Fruit fly (Drosophila melanogaster) whole organism, embryonic: Measurements from ENCODE around the gene CG4597.

Experiments used
- Ada2b ChIP-seq: fragments of 200-800 bp; sonication (Bioruptor generic); IDR thresholded peaks from 2 replicates; pipeline ENCODE4 v1.3.6; 2022; ENCODE audit warnings: missing biosample characterization, missing genetic modification characterization
- Bteb2 ChIP-seq: fragments of 200-800 bp; sonication (Bioruptor generic); optimal IDR thresholded peaks from 2 replicates; lab custom pipeline; 2016; ENCODE audit warnings: missing biosample characterization, missing genetic modification characterization
- CG11504 ChIP-seq: fragments of 200-800 bp; sonication (Bioruptor generic); optimal IDR thresholded peaks from 3 replicates; lab custom pipeline; 2019; ENCODE audit warnings: missing biosample characterization, mild to moderate bottlenecking, missing genetic modification characterization, moderate library complexity
- CG11695 ChIP-seq: fragments of 200-800 bp; sonication (Bioruptor generic); IDR thresholded peaks from 3 replicates; pipeline ENCODE4 v1.3.6; 2022; ENCODE audit warnings: missing biosample characterization, missing genetic modification characterization
- CG12071 ChIP-seq: fragments of 200-800 bp; sonication (Bioruptor generic); optimal IDR thresholded peaks from 3 replicates; lab custom pipeline; 2018; ENCODE audit warnings: missing biosample characterization, mild to moderate bottlenecking, missing genetic modification characterization
- CG12155 ChIP-seq: fragments of 200-800 bp; sonication (Bioruptor generic); optimal IDR thresholded peaks from 3 replicates; lab custom pipeline; 2016; ENCODE audit warnings: missing biosample characterization, missing genetic modification characterization
- CG1529 ChIP-seq: fragments of 200-800 bp; sonication (Bioruptor generic); optimal IDR thresholded peaks from 3 replicates; lab custom pipeline; 2018; ENCODE audit warnings: missing biosample characterization, missing genetic modification characterization
- CG1602 ChIP-seq: fragments of 200-800 bp; sonication (Bioruptor generic); optimal IDR thresholded peaks from 3 replicates; lab custom pipeline; 2016; ENCODE audit warnings: missing biosample characterization, missing genetic modification characterization
- CG17328 ChIP-seq: fragments of 200-800 bp; sonication (Bioruptor generic); IDR thresholded peaks from 2 replicates; pipeline ENCODE4 v1.3.6; 2022; ENCODE audit warnings: missing biosample characterization, missing genetic modification characterization
- CG18764 ChIP-seq: fragments of 200-800 bp; sonication (Bioruptor generic); optimal IDR thresholded peaks from 3 replicates; lab custom pipeline; 2016; ENCODE audit warnings: missing biosample characterization, missing genetic modification characterization
- CG30431 ChIP-seq: fragments of 200-800 bp; sonication (Bioruptor generic); optimal IDR thresholded peaks from 2 replicates; lab custom pipeline; 2017; ENCODE audit warnings: missing biosample characterization, missing genetic modification characterization
- CG6272 ChIP-seq: fragments of 200-800 bp; sonication (Bioruptor generic); IDR thresholded peaks from 2 replicates; pipeline ENCODE4 v1.3.6; 2022; ENCODE audit warnings: missing biosample characterization, missing genetic modification characterization
- CG7987 ChIP-seq: fragments of 200-800 bp; sonication (Bioruptor generic); optimal IDR thresholded peaks from 2 replicates; lab custom pipeline; 2018; ENCODE audit warnings: missing biosample characterization, mild to moderate bottlenecking, missing genetic modification characterization, moderate library complexity
- CkIIα-i1 ChIP-seq: fragments of 200-800 bp; sonication (Bioruptor generic); IDR thresholded peaks from 2 replicates; pipeline ENCODE4 v1.3.6; 2022; ENCODE audit warnings: missing biosample characterization, missing genetic modification characterization
- Doc3 ChIP-seq: fragments of 200-800 bp; sonication (Bioruptor generic); IDR thresholded peaks from 3 replicates; pipeline ENCODE4 v1.3.6; 2022; ENCODE audit warnings: missing biosample characterization, missing genetic modification characterization; ENCODE audit not compliant: partially characterized antibody
- Drgx ChIP-seq: fragments of 200-800 bp; sonication (Bioruptor generic); IDR thresholded peaks from 2 replicates; pipeline ENCODE4 v1.3.6; 2022; ENCODE audit warnings: missing biosample characterization, missing genetic modification characterization
- E2f1 ChIP-seq: fragments of 200-800 bp; sonication (Bioruptor generic); IDR thresholded peaks from 2 replicates; pipeline ENCODE4 v1.3.6; 2022; ENCODE audit warnings: missing biosample characterization, missing genetic modification characterization
- Eip74EF ChIP-seq, 2 experiments: fragments of 200-800 bp in 1 of 2; fragments of >200 bp in 1 of 2; sonication (Bioruptor generic) in 1 of 2; optimal IDR thresholded peaks; 2 replicates each; lab custom pipeline; 2017 to 2019; ENCODE audit warnings: missing biosample characterization in 2 of 2, missing genetic modification characterization in 2 of 2, mild to moderate bottlenecking in 1 of 2, moderate library complexity in 1 of 2
- Ets65A ChIP-seq: fragments of 200-800 bp; sonication (Bioruptor generic); peaks from one replicate; lab custom pipeline; 2016; ENCODE audit warnings: missing biosample characterization, missing genetic modification characterization
- H2.0 ChIP-seq: fragments of 200-800 bp; sonication (Bioruptor generic); IDR thresholded peaks from 2 replicates; pipeline ENCODE4 v1.3.6; 2022; ENCODE audit warnings: missing biosample characterization, missing genetic modification characterization
- Hr51 ChIP-seq, 2 experiments: fragments of 200-800 bp; sonication (Bioruptor generic); optimal IDR thresholded peaks; 2 replicates in 1 of 2; 3 replicates in 1 of 2; lab custom pipeline; 2016 to 2018; ENCODE audit warnings: missing biosample characterization in 2 of 2, missing genetic modification characterization in 2 of 2, mild to moderate bottlenecking in 1 of 2, moderate library complexity in 1 of 2
- Med ChIP-seq: fragments of 200-800 bp; sonication (Bioruptor generic); peaks from one replicate; lab custom pipeline; 2016; ENCODE audit warnings: missing biosample characterization, missing genetic modification characterization, mild to moderate bottlenecking, inconsistent platforms, moderate library complexity
- Opbp ChIP-seq: fragments of 200-800 bp; sonication (Bioruptor generic); IDR thresholded peaks from 3 replicates; pipeline ENCODE4 v1.3.6; 2022; ENCODE audit warnings: missing biosample characterization, missing genetic modification characterization; ENCODE audit not compliant: partially characterized antibody
- Scr ChIP-seq: fragments of 200-800 bp; sonication (Bioruptor generic); IDR thresholded peaks from 2 replicates; pipeline ENCODE4 v1.3.6; 2022; ENCODE audit warnings: missing biosample characterization, missing genetic modification characterization; ENCODE audit not compliant: partially characterized antibody
- Six4 ChIP-seq: fragments of 200-800 bp; sonication (Bioruptor generic); optimal IDR thresholded peaks from 2 replicates; lab custom pipeline; 2016; ENCODE audit warnings: missing biosample characterization, missing genetic modification characterization
- Sox102F ChIP-seq: fragments of 200-800 bp; sonication (Bioruptor generic); optimal IDR thresholded peaks from 2 replicates; lab custom pipeline; 2018; ENCODE audit warnings: missing biosample characterization, mild to moderate bottlenecking, missing genetic modification characterization, moderate library complexity
- chif ChIP-seq, 2 experiments: fragments of 200-800 bp; sonication (Bioruptor generic); optimal IDR thresholded peaks; 3 replicates each; lab custom pipeline; 2016; ENCODE audit warnings: missing biosample characterization in 2 of 2, missing genetic modification characterization in 2 of 2
- chm ChIP-seq: fragments of 200-800 bp; sonication (Bioruptor generic); IDR thresholded peaks from 2 replicates; pipeline ENCODE4 v1.3.6; 2022; ENCODE audit warnings: missing biosample characterization, missing genetic modification characterization
- ci ChIP-seq: fragments of 200-800 bp; sonication (Bioruptor generic); IDR thresholded peaks from 3 replicates; pipeline ENCODE4 v1.3.6; 2022; ENCODE audit warnings: missing biosample characterization, missing genetic modification characterization
- dan ChIP-seq: fragments of 200-800 bp; sonication (Bioruptor generic); IDR thresholded peaks from 2 replicates; pipeline ENCODE4 v1.3.6; 2022; ENCODE audit warnings: missing biosample characterization, missing genetic modification characterization
- esg ChIP-seq: fragments of 200-800 bp; sonication (Bioruptor generic); conservative IDR thresholded peaks from 2 replicates; pipeline ENCODE4 v1.3.6; 2022; ENCODE audit warnings: missing biosample characterization, missing genetic modification characterization
- gce ChIP-seq: fragments of 200-800 bp; sonication (Bioruptor generic); IDR thresholded peaks from 3 replicates; pipeline ENCODE4 v1.3.6; 2022; ENCODE audit warnings: missing biosample characterization, missing genetic modification characterization
- gsb-n ChIP-seq: fragments of 200-800 bp; sonication (Bioruptor generic); optimal IDR thresholded peaks from 3 replicates; lab custom pipeline; 2018; ENCODE audit warnings: missing biosample characterization, mild to moderate bottlenecking, missing genetic modification characterization
- insv ChIP-seq, 2 experiments: fragments of 200-800 bp; sonication (Bioruptor generic); optimal IDR thresholded peaks; 3 replicates each; lab custom pipeline; 2016 to 2018; ENCODE audit warnings: missing biosample characterization in 2 of 2, missing genetic modification characterization in 2 of 2
- lmd ChIP-seq: fragments of 200-800 bp; sonication (Bioruptor generic); IDR thresholded peaks from 2 replicates; pipeline ENCODE4 v1.3.6; 2022; ENCODE audit warnings: missing biosample characterization, missing genetic modification characterization
- nmo ChIP-seq: fragments of 200-800 bp; sonication (Bioruptor generic); optimal IDR thresholded peaks from 2 replicates; lab custom pipeline; 2018; ENCODE audit warnings: missing biosample characterization, mild to moderate bottlenecking, missing genetic modification characterization, moderate library complexity
- pho ChIP-seq: fragments of 200-800 bp; sonication (Bioruptor generic); optimal IDR thresholded peaks from 2 replicates; lab custom pipeline; 2016; ENCODE audit warnings: missing biosample characterization, missing genetic modification characterization
- prd ChIP-seq, 3 experiments: fragments of >200 bp in 2 of 3; fragments of 200-800 bp in 1 of 3; sonication (Bioruptor generic) in 1 of 3; optimal IDR thresholded peaks in 2 of 3; IDR thresholded peaks in 1 of 3; 2 replicates in 2 of 3; 3 replicates in 1 of 3; pipeline versions ENCODE4 v1.3.6 to Lab custom; 2017 to 2022; ENCODE audit warnings: missing biosample characterization in 1 of 3, missing genetic modification characterization in 1 of 3
- sd ChIP-seq: fragments of 200-800 bp; sonication (Bioruptor generic); optimal IDR thresholded peaks from 3 replicates; lab custom pipeline; 2018; ENCODE audit warnings: missing biosample characterization, mild to moderate bottlenecking, missing genetic modification characterization, moderate library complexity
- shn ChIP-seq: fragments of 200-800 bp; sonication (Bioruptor generic); optimal IDR thresholded peaks from 3 replicates; lab custom pipeline; 2016; ENCODE audit warnings: missing biosample characterization, missing genetic modification characterization
- ssp ChIP-seq: fragments of 200-800 bp; sonication (Bioruptor generic); IDR thresholded peaks from 2 replicates; pipeline ENCODE4 v1.3.6; 2022; ENCODE audit warnings: missing biosample characterization, missing genetic modification characterization
- vnd ChIP-seq: fragments of 200-800 bp; sonication (Bioruptor generic); IDR thresholded peaks from 3 replicates; pipeline ENCODE4 v1.3.6; 2022; ENCODE audit warnings: missing biosample characterization, missing genetic modification characterization; ENCODE audit not compliant: partially characterized antibody

The CG4597 gene

DNA sequence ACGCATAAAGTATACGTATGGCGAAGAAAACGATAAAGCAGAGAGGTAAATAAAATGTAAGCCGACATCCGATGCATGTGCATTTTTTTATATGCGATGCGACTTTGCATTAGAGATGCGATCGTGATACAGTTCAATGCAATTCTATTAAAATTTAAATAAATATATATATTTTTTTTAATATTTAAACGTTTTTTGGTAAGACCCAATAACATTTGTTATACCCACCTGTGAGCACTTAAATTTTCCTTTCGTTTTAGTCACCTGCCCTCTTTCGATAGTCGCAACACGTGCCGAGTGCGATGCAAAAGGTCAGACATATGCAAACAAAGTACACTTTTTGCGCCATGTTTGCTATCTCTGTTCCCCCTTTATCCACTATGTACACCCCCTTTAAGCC, 1.1 kb upstream of the CG4597 start:
- no peak for TF ChIP-seq ssp (GFP tag; lab: Robert Waterston, UW)
- TF ChIP-seq Hr51 (GFP tag; optimal IDR thresholded peaks at IDR 0.05; lab: Kevin White, UChicago), result peak in 1 of 2 experiments; percentile 11
- TF ChIP-seq Drgx (GFP tag; lab: Robert Waterston, UW), result peak; percentile 46
- peak; percentile 7 for TF ChIP-seq Sox102F (GFP tag; lab: Kevin White, UChicago)
- TF ChIP-seq CG11504 (tag; lab: Kevin White, UChicago), result peak; percentile 2

DNA sequence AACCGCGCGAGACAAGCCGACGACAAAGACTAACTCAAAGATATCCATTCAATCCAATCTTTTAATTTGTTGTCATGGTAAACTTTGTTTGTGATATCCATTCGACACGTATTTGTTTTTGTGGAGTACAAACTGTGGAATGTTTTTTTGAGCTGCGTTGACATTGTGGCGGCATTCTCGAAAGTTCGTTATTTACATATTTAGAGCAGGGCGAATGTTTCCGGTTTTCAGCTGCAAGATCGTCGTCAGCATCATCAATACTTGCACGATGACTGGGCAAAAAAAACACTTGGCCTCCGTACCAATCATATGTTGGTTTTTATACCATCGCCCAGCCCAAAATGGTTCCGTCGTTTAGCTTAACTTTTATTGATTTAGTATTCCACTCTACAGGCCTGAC, 1.2 kb downstream of the CG4597 start:
- no peak for TF ChIP-seq Doc3
- no peak for TF ChIP-seq CG12071 (GFP tag; lab: Kevin White, UChicago)
- no peak for TF ChIP-seq nmo
- TF ChIP-seq sd (tag; lab: Kevin White, UChicago), result peak; percentile 63
- peak in 1 of 2 experiments; percentile 70 for TF ChIP-seq Eip74EF (GFP tag; optimal IDR thresholded peaks at IDR 0.05; lab: Kevin White, UChicago)
- no peak for TF ChIP-seq vnd
- no peak for TF ChIP-seq CG7987 (GFP tag; lab: Kevin White, UChicago)
- TF ChIP-seq lmd (GFP tag; lab: Robert Waterston, UW), result no peak

DNA sequence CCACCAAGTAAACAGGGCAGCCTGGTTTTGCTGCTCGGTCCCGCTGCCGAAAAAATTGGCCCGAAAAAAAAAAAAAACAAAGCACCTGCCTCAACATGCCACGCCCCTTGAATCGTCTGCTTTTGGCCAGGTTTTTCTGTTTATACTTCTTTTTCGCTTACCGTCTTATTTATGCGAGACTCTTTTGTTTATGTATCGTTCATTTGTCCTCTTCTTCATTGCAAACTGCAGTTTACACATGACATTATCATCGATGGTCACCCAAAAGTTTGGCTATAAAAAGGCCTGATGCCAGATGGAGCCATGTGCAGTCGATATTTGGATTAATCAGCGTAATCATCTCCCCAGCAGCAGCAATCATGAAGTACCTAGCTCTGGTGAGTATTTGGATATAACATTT, 1.9 kb downstream of the CG4597 start, which contains the start of gene CG15212:
Gene CG15212 (plus strand): TSS at position 301 of the 400 bp plus-strand sequence.
- TF ChIP-seq dan (GFP tag; lab: Robert Waterston, UW) (no peak), nmo (no peak), Scr (GFP tag; lab: Robert Waterston, UW) (no peak), Six4 (GFP tag; lab: Kevin White, UChicago) (no peak), ci (GFP tag; lab: Robert Waterston, UW) (no peak), insv (GFP tag; optimal IDR thresholded peaks at IDR 0.05; lab: Kevin White, UChicago) (no peak)
- TF ChIP-seq, all 482 proteins: peak for 0

DNA sequence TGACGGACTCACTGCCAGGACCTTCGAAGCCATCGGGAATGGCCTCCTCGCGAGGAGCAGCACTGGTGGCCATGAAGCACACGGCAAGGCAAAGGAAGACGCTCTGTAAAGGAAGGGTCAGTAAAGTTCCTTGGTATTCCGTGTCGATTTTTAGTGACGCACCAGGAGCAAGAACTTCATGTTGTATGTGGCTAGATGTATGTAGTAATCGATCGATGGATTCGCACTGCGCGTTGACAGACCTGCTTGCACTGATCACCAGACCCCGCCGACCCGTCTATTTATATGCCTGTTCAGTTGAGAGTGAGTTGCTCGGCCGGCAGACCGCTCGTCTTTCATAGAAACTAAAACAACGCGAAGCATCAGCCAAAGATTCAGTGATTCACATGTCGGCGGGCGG, 3.7 kb downstream of the CG4597 start, which contains the start of gene CG15213:
Gene CG15213 (minus strand): TSS at position 255 of the 400 bp plus-strand sequence.
- TF ChIP-seq gce (GFP tag; lab: Robert Waterston, UW) (0 out of 3 replicates have a peak, but pooled peaks have one; percentile 20), CG17328 (GFP tag; lab: Robert Waterston, UW) (0 out of 2 replicates have a peak, but pooled peaks have one; percentile 4), nmo (no peak), Ets65A (GFP tag; lab: Kevin White, UChicago) (peak; percentile 91), Med (GFP tag; lab: Kevin White, UChicago) (peak; percentile 27), prd (optimal IDR thresholded peaks at IDR 0.05; lab: Kevin White, UChicago) (no peak), prd (GFP tag; IDR thresholded peaks at IDR 0.05; lab: Robert Waterston, UW) (no peak), CG30431 (GFP tag; lab: Kevin White, UChicago) (no peak), vnd (no peak), CkIIα-i1 (GFP tag; lab: Robert Waterston, UW) (no peak), dan (GFP tag; lab: Robert Waterston, UW) (no peak), CG6272 (GFP tag; lab: Robert Waterston, UW) (0 out of 2 replicates have a peak, but pooled peaks have one; percentile 9), CG12155 (GFP tag; lab: Kevin White, UChicago) (no peak)

DNA sequence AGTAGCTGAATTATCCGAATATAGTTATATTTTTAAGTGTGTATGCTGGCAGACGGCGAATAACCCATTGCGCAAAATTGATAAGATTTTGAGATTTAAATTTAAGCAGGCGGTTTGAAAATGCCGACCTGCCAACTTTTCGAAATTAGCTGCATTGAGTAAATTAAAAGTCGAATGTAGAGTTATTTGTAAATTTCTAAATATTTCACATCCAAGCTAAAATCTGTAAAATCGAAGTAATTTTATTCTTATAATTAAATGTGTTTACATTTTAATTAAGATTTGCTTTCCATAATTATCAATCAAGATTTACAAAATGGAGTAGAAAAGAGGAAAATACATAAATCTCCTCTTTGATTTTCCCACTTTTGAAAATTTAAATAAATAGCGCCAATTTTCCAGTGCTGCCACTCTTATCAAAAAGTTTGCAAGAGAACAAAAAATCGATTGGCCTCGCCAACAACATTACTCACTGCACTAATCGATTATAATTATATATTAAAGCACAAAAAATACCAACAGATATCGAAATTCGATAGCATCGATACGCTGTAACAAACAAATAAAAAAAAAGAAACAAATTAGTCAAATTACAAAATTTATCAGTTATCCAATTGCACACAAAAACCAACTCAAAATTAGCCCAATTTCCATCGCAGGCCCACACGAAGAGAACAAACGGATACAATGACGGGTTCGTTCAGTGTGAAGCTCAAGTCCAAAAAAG, 4.6 kb downstream of the CG4597 start, which contains the start of gene Yod1:
Gene Yod1 (plus strand): TSS at position 168 of the 727 bp plus-strand sequence.
- TF ChIP-seq E2f1 (GFP tag; lab: Robert Waterston, UW), result no peak
- no peak for TF ChIP-seq CG11695 (GFP tag; lab: Robert Waterston, UW)
- TF ChIP-seq gsb-n (tag; lab: Kevin White, UChicago), result no peak
- TF ChIP-seq Ada2b (GFP tag; lab: Robert Waterston, UW), result no peak
- no peak for TF ChIP-seq CG6272 (GFP tag; lab: Robert Waterston, UW)
- TF ChIP-seq CG18764 (GFP tag; lab: Kevin White, UChicago), result no peak
- no peak for TF ChIP-seq H2.0 (GFP tag; lab: Robert Waterston, UW)
- no peak for TF ChIP-seq pho
- TF ChIP-seq Opbp (GFP tag; lab: Robert Waterston, UW), result peak; percentile 64; the same call in 2 of the 3 replicates
- no peak for TF ChIP-seq CG1602 (GFP tag; lab: Kevin White, UChicago)
- no peak for TF ChIP-seq esg (GFP tag; lab: Robert Waterston, UW)
- no peak for TF ChIP-seq Bteb2
- no peak for TF ChIP-seq shn (GFP tag; lab: Kevin White, UChicago)
- TF ChIP-seq chm, result no peak
- TF ChIP-seq chif (GFP tag; optimal IDR thresholded peaks at IDR 0.05; lab: Kevin White, UChicago), result no peak
- no peak for TF ChIP-seq CG1529 (GFP tag; lab: Kevin White, UChicago)
